Fruit fly (Drosophila melanogaster) whole organism, embryonic: ENCODE measurements around the gene CG15922.
A peak's percentile ranks its signal among the peaks of the same experiment; 100 is the strongest.

ENCODE experiments used
- C15 ChIP-seq: fragments of 200-800 bp; sonication (Bioruptor generic); IDR thresholded peaks from 3 replicates; pipeline ENCODE4 v1.3.6; 2022; ENCODE audit warnings: missing biosample characterization, missing genetic modification characterization
- CG10267 ChIP-seq: fragments of 200-800 bp; sonication (Bioruptor generic); optimal IDR thresholded peaks from 2 replicates; lab custom pipeline; 2018; ENCODE audit warnings: missing biosample characterization, mild to moderate bottlenecking, missing genetic modification characterization, moderate library complexity
- CG10565 ChIP-seq: fragments of 200-800 bp; sonication (Bioruptor generic); optimal IDR thresholded peaks from 3 replicates; lab custom pipeline; 2016; ENCODE audit warnings: missing biosample characterization, mild to moderate bottlenecking, missing genetic modification characterization
- CG10654 ChIP-seq: fragments of 200-800 bp; sonication (Bioruptor generic); optimal IDR thresholded peaks from 2 replicates; lab custom pipeline; 2016; ENCODE audit warnings: missing biosample characterization, missing genetic modification characterization
- CG10959 ChIP-seq: fragments of 200-800 bp; sonication (Bioruptor generic); IDR thresholded peaks from 2 replicates; pipeline ENCODE4 v1.3.6; 2022; ENCODE audit warnings: missing biosample characterization, missing genetic modification characterization
- CG11560 ChIP-seq: fragments of 200-800 bp; sonication (Bioruptor generic); IDR thresholded peaks from 3 replicates; pipeline ENCODE4 v1.3.6; 2022; ENCODE audit warnings: missing biosample characterization, missing genetic modification characterization
- CG11695 ChIP-seq: fragments of 200-800 bp; sonication (Bioruptor generic); IDR thresholded peaks from 3 replicates; pipeline ENCODE4 v1.3.6; 2022; ENCODE audit warnings: missing biosample characterization, missing genetic modification characterization
- CG11723 ChIP-seq: fragments of 200-800 bp; sonication (Bioruptor generic); optimal IDR thresholded peaks from 2 replicates; lab custom pipeline; 2017; ENCODE audit warnings: missing biosample characterization, mild to moderate bottlenecking, missing genetic modification characterization
- CG13424 ChIP-seq: fragments of 200-800 bp; sonication (Bioruptor generic); optimal IDR thresholded peaks from 2 replicates; lab custom pipeline; 2019; ENCODE audit warnings: missing biosample characterization, mild to moderate bottlenecking, missing genetic modification characterization, moderate library complexity
- CG14710 ChIP-seq: fragments of 200-800 bp; sonication (Bioruptor generic); optimal IDR thresholded peaks from 3 replicates; lab custom pipeline; 2019; ENCODE audit warnings: missing biosample characterization, mild to moderate bottlenecking, missing genetic modification characterization, moderate library complexity
- CG16779 ChIP-seq: fragments of 200-800 bp; sonication (Bioruptor generic); IDR thresholded peaks from 2 replicates; pipeline ENCODE4 v1.3.6; 2022; ENCODE audit warnings: missing biosample characterization, missing genetic modification characterization
- CG17568 ChIP-seq: fragments of 200-800 bp; sonication (Bioruptor generic); optimal IDR thresholded peaks from 2 replicates; lab custom pipeline; 2018; ENCODE audit warnings: missing biosample characterization, mild to moderate bottlenecking, missing genetic modification characterization, moderate library complexity
- CG18476 ChIP-seq: fragments of 200-800 bp; sonication (Bioruptor generic); optimal IDR thresholded peaks from 2 replicates; lab custom pipeline; 2016; ENCODE audit warnings: missing biosample characterization, mild to moderate bottlenecking, missing genetic modification characterization
- CG2199 ChIP-seq: fragments of 200-800 bp; sonication (Bioruptor generic); IDR thresholded peaks from 3 replicates; pipeline ENCODE4 v1.3.6; 2022; ENCODE audit warnings: missing biosample characterization, missing genetic modification characterization
- CG31365 ChIP-seq: fragments of 200-800 bp; sonication (Bioruptor generic); optimal IDR thresholded peaks from 2 replicates; lab custom pipeline; 2018; ENCODE audit warnings: missing biosample characterization, mild to moderate bottlenecking, missing genetic modification characterization
- CG9797 ChIP-seq: fragments of 200-800 bp; sonication (Bioruptor generic); optimal IDR thresholded peaks from 3 replicates; lab custom pipeline; 2018; ENCODE audit warnings: missing biosample characterization, mild to moderate bottlenecking, missing genetic modification characterization
- D19B ChIP-seq: fragments of 200-800 bp; sonication (Bioruptor generic); optimal IDR thresholded peaks from 2 replicates; lab custom pipeline; 2017; ENCODE audit warnings: missing biosample characterization, mild to moderate bottlenecking, missing genetic modification characterization
- ERR ChIP-seq: fragments of 200-800 bp; sonication (Bioruptor generic); optimal IDR thresholded peaks from 2 replicates; lab custom pipeline; 2016; ENCODE audit warnings: missing biosample characterization, missing genetic modification characterization
- Hmx ChIP-seq: fragments of 200-800 bp; sonication (Bioruptor generic); optimal IDR thresholded peaks from 2 replicates; lab custom pipeline; 2016; ENCODE audit warnings: missing biosample characterization, missing genetic modification characterization
- MESR4 ChIP-seq: fragments of 200-800 bp; sonication (Bioruptor generic); optimal IDR thresholded peaks from 2 replicates; lab custom pipeline; 2018; ENCODE audit warnings: missing biosample characterization, mild to moderate bottlenecking, missing genetic modification characterization, moderate library complexity
- Myb ChIP-seq: fragments of 200-800 bp; sonication (Bioruptor generic); optimal IDR thresholded peaks from 2 replicates; lab custom pipeline; 2016; ENCODE audit warnings: missing biosample characterization, missing genetic modification characterization
- TFAM ChIP-seq: fragments of 200-800 bp; sonication (Bioruptor generic); optimal IDR thresholded peaks from 2 replicates; lab custom pipeline; 2017; ENCODE audit warnings: missing biosample characterization, missing genetic modification characterization, inconsistent platforms
- ara ChIP-seq: fragments of 200-800 bp; sonication (Bioruptor generic); IDR thresholded peaks from 2 replicates; pipeline ENCODE4 v1.3.6; 2022; ENCODE audit warnings: missing biosample characterization, missing genetic modification characterization
- az2 ChIP-seq: fragments of 200-800 bp; sonication (Bioruptor generic); optimal IDR thresholded peaks from 3 replicates; lab custom pipeline; 2016; ENCODE audit warnings: missing biosample characterization, missing genetic modification characterization
- bowl ChIP-seq: fragments of 200-800 bp; sonication (Bioruptor generic); IDR thresholded peaks from 2 replicates; pipeline ENCODE4 v1.3.6; 2022; ENCODE audit warnings: missing biosample characterization, missing genetic modification characterization
- crp ChIP-seq, 2 experiments: fragments of 200-800 bp; sonication (Bioruptor generic); optimal IDR thresholded peaks; 2 replicates in 1 of 2; 3 replicates in 1 of 2; lab custom pipeline; 2017; ENCODE audit warnings: missing biosample characterization in 2 of 2, missing genetic modification characterization in 2 of 2, mild to moderate bottlenecking in 1 of 2, moderate library complexity in 1 of 2
- dan ChIP-seq: fragments of 200-800 bp; sonication (Bioruptor generic); IDR thresholded peaks from 2 replicates; pipeline ENCODE4 v1.3.6; 2022; ENCODE audit warnings: missing biosample characterization, missing genetic modification characterization
- dpn ChIP-seq, 2 experiments: fragments of 200-800 bp; sonication (Bioruptor generic); optimal IDR thresholded peaks; 3 replicates each; lab custom pipeline; 2016; ENCODE audit warnings: missing biosample characterization in 2 of 2, missing genetic modification characterization in 2 of 2
- eve ChIP-seq, 2 experiments: fragments of >200 bp; optimal IDR thresholded peaks; 2 replicates each; lab custom pipeline; 2017; ENCODE audit warnings: missing biosample characterization in 2 of 2, missing genetic modification characterization in 2 of 2
- eyg ChIP-seq: fragments of 200-800 bp; sonication (Bioruptor generic); optimal IDR thresholded peaks from 3 replicates; lab custom pipeline; 2016; ENCODE audit warnings: missing biosample characterization, missing genetic modification characterization
- fd102C ChIP-seq: fragments of 200-800 bp; sonication (Bioruptor generic); optimal IDR thresholded peaks from 2 replicates; lab custom pipeline; 2018; ENCODE audit warnings: missing biosample characterization, mild to moderate bottlenecking, missing genetic modification characterization, moderate library complexity
- grau ChIP-seq: fragments of 200-800 bp; optimal IDR thresholded peaks from 3 replicates; lab custom pipeline; 2019; ENCODE audit warnings: missing biosample characterization, mild to moderate bottlenecking, missing genetic modification characterization, moderate library complexity
- gt ChIP-seq: fragments of 200-800 bp; sonication (Bioruptor generic); IDR thresholded peaks from 2 replicates; pipeline ENCODE4 v1.3.6; 2022; ENCODE audit warnings: missing biosample characterization, missing genetic modification characterization
- klu ChIP-seq: fragments of 200-800 bp; sonication (Bioruptor generic); IDR thresholded peaks from 2 replicates; pipeline ENCODE4 v1.3.6; 2022; ENCODE audit warnings: missing biosample characterization, missing genetic modification characterization
- knrl ChIP-seq: fragments of 200-800 bp; sonication (Bioruptor generic); IDR thresholded peaks from 3 replicates; pipeline ENCODE4 v1.3.6; 2022; ENCODE audit warnings: missing biosample characterization, missing genetic modification characterization; ENCODE audit not compliant: partially characterized antibody
- luna ChIP-seq: fragments of 200-800 bp; sonication (Bioruptor generic); optimal IDR thresholded peaks from 2 replicates; lab custom pipeline; 2016; ENCODE audit warnings: missing biosample characterization, missing genetic modification characterization
- mirr ChIP-seq: fragments of 200-800 bp; sonication (Bioruptor generic); optimal IDR thresholded peaks from 3 replicates; lab custom pipeline; 2018; ENCODE audit warnings: missing biosample characterization, mild to moderate bottlenecking, missing genetic modification characterization
- nerfin-1 ChIP-seq: fragments of 200-800 bp; sonication (Bioruptor generic); optimal IDR thresholded peaks from 3 replicates; lab custom pipeline; 2019; ENCODE audit warnings: missing biosample characterization, mild to moderate bottlenecking, missing genetic modification characterization, moderate library complexity
- prd ChIP-seq, 3 experiments: fragments of >200 bp in 2 of 3; fragments of 200-800 bp in 1 of 3; sonication (Bioruptor generic) in 1 of 3; optimal IDR thresholded peaks in 2 of 3; IDR thresholded peaks in 1 of 3; 2 replicates in 2 of 3; 3 replicates in 1 of 3; pipeline versions ENCODE4 v1.3.6 to Lab custom; 2017 to 2022; ENCODE audit warnings: missing biosample characterization in 1 of 3, missing genetic modification characterization in 1 of 3
- ranshi ChIP-seq: fragments of 200-800 bp; sonication (Bioruptor generic); IDR thresholded peaks from 2 replicates; pipeline ENCODE4 v1.3.6; 2022; ENCODE audit warnings: missing biosample characterization, missing genetic modification characterization
- ro ChIP-seq: fragments of 200-800 bp; sonication (Bioruptor generic); IDR thresholded peaks from 2 replicates; pipeline ENCODE4 v1.3.6; 2022; ENCODE audit warnings: missing biosample characterization, missing genetic modification characterization
- sisA ChIP-seq: fragments of 200-800 bp; sonication (Bioruptor generic); IDR thresholded peaks from 2 replicates; pipeline ENCODE4 v1.3.6; 2022; ENCODE audit warnings: missing biosample characterization, missing genetic modification characterization
- sob ChIP-seq: fragments of 200-800 bp; sonication (Bioruptor generic); IDR thresholded peaks from 2 replicates; pipeline ENCODE4 v1.3.6; 2022; ENCODE audit warnings: missing biosample characterization, missing genetic modification characterization
- tll ChIP-seq, 2 experiments: fragments of 200-800 bp in 1 of 2; fragments of >200 bp in 1 of 2; sonication (Bioruptor generic) in 1 of 2; optimal IDR thresholded peaks; 2 replicates each; lab custom pipeline; 2017 to 2019; ENCODE audit warnings: missing biosample characterization in 2 of 2, missing genetic modification characterization in 2 of 2, mild to moderate bottlenecking in 1 of 2, moderate library complexity in 1 of 2
- usp ChIP-seq: fragments of >200 bp; optimal IDR thresholded peaks from 2 replicates; lab custom pipeline; 2017; ENCODE audit warnings: missing biosample characterization, missing genetic modification characterization
- vfl ChIP-seq: fragments of 200-800 bp; sonication (Bioruptor generic); optimal IDR thresholded peaks from 2 replicates; lab custom pipeline; 2016; ENCODE audit warnings: missing biosample characterization, missing genetic modification characterization
- vnd ChIP-seq: fragments of 200-800 bp; sonication (Bioruptor generic); IDR thresholded peaks from 3 replicates; pipeline ENCODE4 v1.3.6; 2022; ENCODE audit warnings: missing biosample characterization, missing genetic modification characterization; ENCODE audit not compliant: partially characterized antibody
- vvl ChIP-seq: fragments of 200-800 bp; sonication (Bioruptor generic); IDR thresholded peaks from 2 replicates; pipeline ENCODE4 v1.3.6; 2022; ENCODE audit warnings: missing biosample characterization, missing genetic modification characterization

CG15922 gene

DNA sequence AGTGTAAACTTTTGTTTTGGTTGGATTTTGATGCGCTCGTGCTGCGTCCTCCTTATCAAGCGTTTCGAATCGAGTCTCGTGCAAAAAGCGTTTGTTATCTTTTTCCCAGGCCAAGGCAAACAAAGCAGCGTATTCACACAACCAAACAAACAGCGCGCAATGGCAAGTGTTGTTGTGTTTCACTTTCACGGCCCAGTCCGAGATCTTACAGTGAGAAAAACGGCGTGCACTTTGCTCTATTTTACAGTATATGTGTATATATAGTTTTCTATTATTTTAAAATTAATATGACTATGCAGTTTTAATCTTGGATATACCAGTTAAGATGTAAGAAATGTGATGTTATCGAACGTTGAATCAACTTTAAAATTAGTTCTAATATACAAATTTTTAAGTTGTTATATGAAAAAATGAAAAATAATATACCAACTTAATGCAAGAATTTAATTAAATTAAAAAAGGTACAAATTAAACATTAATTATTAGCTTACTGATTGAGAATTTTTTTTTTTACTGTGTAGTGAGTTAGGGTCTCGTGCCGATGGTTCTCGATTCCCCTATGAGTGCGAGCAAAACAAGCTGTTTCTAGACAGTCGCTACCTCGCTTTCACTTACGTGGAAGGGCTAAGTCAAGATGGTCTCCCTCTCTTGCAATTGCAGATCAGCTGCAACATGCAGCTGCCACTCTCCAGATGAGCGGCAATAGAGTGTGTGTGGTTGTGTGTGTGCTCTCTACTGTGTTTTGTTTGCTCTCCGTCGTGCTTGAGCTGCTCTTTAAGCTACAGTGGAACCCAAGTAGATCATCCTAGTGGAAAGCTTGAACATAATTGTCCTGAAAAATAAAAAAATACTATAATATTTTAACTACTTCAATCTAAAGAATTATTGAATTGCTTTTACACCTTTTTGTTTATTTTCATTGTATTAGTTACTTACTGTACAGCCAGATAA, 34.4 kb upstream of the CG15922 start (continued):
- TF ChIP-seq MESR4 (GFP tag; lab: Kevin White, UChicago), result no peak
- peak; percentile 42; the same call in 1 of the 2 replicates for TF ChIP-seq ro (GFP tag; lab: Robert Waterston, UW)
- peak; percentile 55 for TF ChIP-seq ara (GFP tag; lab: Robert Waterston, UW)
- TF ChIP-seq nerfin-1, result peak; percentile 93
- TF ChIP-seq CG16779, result no peak
- TF ChIP-seq CG18476, result peak; percentile 81
- TF ChIP-seq vnd (GFP tag; lab: Robert Waterston, UW), result no peak
- peak; percentile 73 for TF ChIP-seq ranshi (GFP tag; lab: Robert Waterston, UW)
- TF ChIP-seq CG11695, result peak; percentile 93
- TF ChIP-seq CG17568, result peak; percentile 50
- TF ChIP-seq CG13424, result peak; percentile 93
- no peak for TF ChIP-seq ERR
- no peak for TF ChIP-seq Myb
- no peak for TF ChIP-seq dan
- TF ChIP-seq sob (GFP tag; lab: Robert Waterston, UW), result peak; percentile 33; the same call in 1 of the 2 replicates
- peak; percentile 64; the same call in 1 of the 2 replicates for TF ChIP-seq CG10959
- TF ChIP-seq bowl (GFP tag; lab: Robert Waterston, UW), result peak; percentile 28; the same call in 1 of the 2 replicates
- peak; percentile 75; the same call in 1 of the 3 replicates for TF ChIP-seq CG2199 (GFP tag; lab: Robert Waterston, UW)
- TF ChIP-seq CG9797 (GFP tag; lab: Kevin White, UChicago), result no peak
- TF ChIP-seq TFAM, result peak; percentile 31
- peak in 1 of 2 experiments; percentile 81 for TF ChIP-seq tll (GFP tag; optimal IDR thresholded peaks at IDR 0.05; lab: Kevin White, UChicago)
- TF ChIP-seq CG31365, result no peak
- TF ChIP-seq gt, result no peak
- TF ChIP-seq dpn (GFP tag; optimal IDR thresholded peaks at IDR 0.05; lab: Kevin White, UChicago), result peak in 1 of 2 experiments; percentile 77
- no peak for TF ChIP-seq knrl (GFP tag; lab: Robert Waterston, UW)
- TF ChIP-seq CG10654 (GFP tag; lab: Kevin White, UChicago), result peak; percentile 81
- TF ChIP-seq eyg (GFP tag; lab: Kevin White, UChicago), result no peak
- TF ChIP-seq luna (GFP tag; lab: Kevin White, UChicago), result no peak
- no peak for TF ChIP-seq prd (optimal IDR thresholded peaks at IDR 0.05; lab: Kevin White, UChicago)
- TF ChIP-seq prd (GFP tag; IDR thresholded peaks at IDR 0.05; lab: Robert Waterston, UW), result peak; percentile 86
- peak in 1 of 2 experiments; percentile 35 for TF ChIP-seq crp (GFP tag; optimal IDR thresholded peaks at IDR 0.05; lab: Kevin White, UChicago)
- TF ChIP-seq az2 (GFP tag; lab: Kevin White, UChicago), result peak; percentile 84
- TF ChIP-seq CG11723 (GFP tag; lab: Kevin White, UChicago), result peak; percentile 66
- no peak for TF ChIP-seq vfl
- no peak for TF ChIP-seq C15 (GFP tag; lab: Robert Waterston, UW)
- peak; percentile 53 for TF ChIP-seq klu (GFP tag; lab: Robert Waterston, UW)
- TF ChIP-seq grau (tag; lab: Kevin White, UChicago), result peak; percentile 93
- TF ChIP-seq Hmx (GFP tag; lab: Kevin White, UChicago), result no peak
- TF ChIP-seq D19B (GFP tag; lab: Kevin White, UChicago), result no peak
- peak; percentile 94 for TF ChIP-seq CG10267 (tag; lab: Kevin White, UChicago)
- TF ChIP-seq mirr (GFP tag; lab: Kevin White, UChicago), result no peak
- TF ChIP-seq CG11560 (tag; lab: Robert Waterston, UW), result no peak
- TF ChIP-seq CG10565, result peak; percentile 10
- peak; percentile 29 for TF ChIP-seq fd102C (GFP tag; lab: Kevin White, UChicago)
- peak; percentile 86 for TF ChIP-seq vvl (GFP tag; lab: Robert Waterston, UW)
- peak; percentile 98 for TF ChIP-seq CG14710 (tag; lab: Kevin White, UChicago)
- no peak for TF ChIP-seq eve (GFP tag; optimal IDR thresholded peaks at IDR 0.05; lab: Kevin White, UChicago)
- TF ChIP-seq sisA (GFP tag; lab: Robert Waterston, UW), result peak; percentile 75
- no peak for TF ChIP-seq usp (GFP tag; lab: Kevin White, UChicago)
